Fruit fly (Drosophila melanogaster): Measurements from ENCODE around the gene CG17746.

CG17746 gene

dm6 chr3L:3194059-3194458 lies 45.3 kb downstream of the CG17746 start (continued):
- TF ChIP-seq CG5180 (GFP tag; optimal IDR thresholded peaks at IDR 0.05) = peak; percentile 80
- peak in 1 of 2 experiments; percentile 53 for TF ChIP-seq crp (GFP tag; optimal IDR thresholded peaks at IDR 0.05)
- TF ChIP-seq Mad (GFP tag; optimal IDR thresholded peaks at IDR 0.05) = peak; percentile 81
- peak; percentile 90 for TF ChIP-seq CG12769 (tag; optimal IDR thresholded peaks at IDR 0.05)
- peak; percentile 89 for TF ChIP-seq Spps (tag; optimal IDR thresholded peaks at IDR 0.05)
- no peak for TF ChIP-seq nerfin-2 (GFP tag; IDR thresholded peaks at IDR 0.05; ENCODE audit: partially characterized antibody)
- no peak for TF ChIP-seq CG17568 (GFP tag; optimal IDR thresholded peaks at IDR 0.05)
- peak; percentile 87 for TF ChIP-seq NFAT (GFP tag; IDR thresholded peaks at IDR 0.05)
- TF ChIP-seq Bdp1 (GFP tag; optimal IDR thresholded peaks at IDR 0.05) = peak; percentile 75
- TF ChIP-seq CG16815 (GFP tag; optimal IDR thresholded peaks at IDR 0.05) = peak; percentile 85
- TF ChIP-seq CG12155 (GFP tag; optimal IDR thresholded peaks at IDR 0.05) = peak; percentile 84
- TF ChIP-seq CG31365 (tag; optimal IDR thresholded peaks at IDR 0.05) = peak; percentile 72
- peak; percentile 46 for TF ChIP-seq pum (GFP tag; optimal IDR thresholded peaks at IDR 0.05)
- no peak for TF ChIP-seq br (optimal IDR thresholded peaks at IDR 0.05)
- peak; percentile 90 for TF ChIP-seq salm (tag; optimal IDR thresholded peaks at IDR 0.05)
- TF ChIP-seq esg (GFP tag; conservative IDR thresholded peaks at IDR 0.05) = peak; percentile 89
- TF ChIP-seq CG17802 (tag; optimal IDR thresholded peaks at IDR 0.05) = peak; percentile 78
- peak; percentile 50 for TF ChIP-seq ERR (GFP tag; optimal IDR thresholded peaks at IDR 0.05)
- TF ChIP-seq BEAF-32 (GFP tag; optimal IDR thresholded peaks at IDR 0.05) = no peak
- TF ChIP-seq Side (GFP tag; optimal IDR thresholded peaks at IDR 0.05) = peak; percentile 41
- peak; percentile 97 for TF ChIP-seq ci (GFP tag; IDR thresholded peaks at IDR 0.05)
- peak; percentile 81 for TF ChIP-seq lilli (GFP tag; optimal IDR thresholded peaks at IDR 0.05)
- TF ChIP-seq vnd (GFP tag; IDR thresholded peaks at IDR 0.05; ENCODE audit: partially characterized antibody) = no peak
- peak; percentile 67 for TF ChIP-seq Jarid2 (GFP tag; optimal IDR thresholded peaks at IDR 0.05)
- peak; percentile 57 for TF ChIP-seq CG10565 (GFP tag; optimal IDR thresholded peaks at IDR 0.05)
- TF ChIP-seq dati (GFP tag; IDR thresholded peaks at IDR 0.05) = peak; percentile 78; the same call in 1 of the 2 replicates
- peak; percentile 93 for TF ChIP-seq CG5953 (GFP tag; IDR thresholded peaks at IDR 0.05)
- peak in 1 of 2 experiments; percentile 91 for TF ChIP-seq Eip74EF (GFP tag; optimal IDR thresholded peaks at IDR 0.05)
- peak; percentile 96 for TF ChIP-seq CG18599 (GFP tag; optimal IDR thresholded peaks at IDR 0.05)
- peak; percentile 24 for TF ChIP-seq en (GFP tag; optimal IDR thresholded peaks at IDR 0.05)
- TF ChIP-seq repo (GFP tag; optimal IDR thresholded peaks at IDR 0.05) = peak; percentile 48
- TF ChIP-seq YL-1 (GFP tag; optimal IDR thresholded peaks at IDR 0.05) = peak; percentile 74
- peak; percentile 86 for TF ChIP-seq CG6683 (GFP tag; optimal IDR thresholded peaks at IDR 0.05)
- TF ChIP-seq HLH54F (GFP tag; optimal IDR thresholded peaks at IDR 0.05) = peak; percentile 48
- TF ChIP-seq hb (GFP tag; IDR thresholded peaks at IDR 0.05; ENCODE audit: partially characterized antibody) = no peak
- TF ChIP-seq pzg (GFP tag; optimal IDR thresholded peaks at IDR 0.05) = peak; percentile 12
- peak; percentile 93 for TF ChIP-seq ara (GFP tag; IDR thresholded peaks at IDR 0.05)
- TF ChIP-seq CG1024 (GFP tag; IDR thresholded peaks at IDR 0.05) = peak; percentile 91
- TF ChIP-seq oc (tag; optimal IDR thresholded peaks at IDR 0.05) = peak; percentile 95
- no peak for TF ChIP-seq Scr (GFP tag; IDR thresholded peaks at IDR 0.05; ENCODE audit: partially characterized antibody)
- TF ChIP-seq Rfx (GFP tag; IDR thresholded peaks at IDR 0.05) = peak; percentile 92
- peak; percentile 89 for TF ChIP-seq Hr3 (GFP tag; optimal IDR thresholded peaks at IDR 0.05)
- TF ChIP-seq bcd (GFP tag; optimal IDR thresholded peaks at IDR 0.05) = peak; percentile 90
- TF ChIP-seq Tbp (GFP tag; optimal IDR thresholded peaks at IDR 0.05) = no peak
- TF ChIP-seq Mes4 (GFP tag; optimal IDR thresholded peaks at IDR 0.05) = peak; percentile 8
- no peak for TF ChIP-seq amos (GFP tag; IDR thresholded peaks at IDR 0.05; ENCODE audit: partially characterized antibody)
- peak; percentile 59 for TF ChIP-seq CTCF (GFP tag; optimal IDR thresholded peaks at IDR 0.05)
- TF ChIP-seq abd-A (tag; optimal IDR thresholded peaks at IDR 0.05) = peak; percentile 41
- peak; percentile 55 for TF ChIP-seq Pdp1 (GFP tag; optimal IDR thresholded peaks at IDR 0.05)
- TF ChIP-seq Bteb2 (GFP tag; optimal IDR thresholded peaks at IDR 0.05) = peak; percentile 52
- peak; percentile 14 for TF ChIP-seq fu2 (GFP tag; optimal IDR thresholded peaks at IDR 0.05)

Measured in whole organism, embryonic.